Fruit fly (Drosophila melanogaster) whole organism, wandering third instar larva: ENCODE measurements around the gene PGAP2.
A peak's percentile ranks its signal among the peaks of the same experiment; 100 is the strongest.

ENCODE experiments used
- Abd-B ChIP-seq: fragments of >200 bp; optimal IDR thresholded peaks from 2 replicates; lab custom pipeline; 2017; ENCODE audit warnings: missing biosample characterization, missing genetic modification characterization
- CG32264 ChIP-seq: fragments of 200-800 bp; sonication (Bioruptor generic); optimal IDR thresholded peaks from 2 replicates; lab custom pipeline; 2016; ENCODE audit warnings: missing biosample characterization, missing genetic modification characterization
- CG9705 ChIP-seq: fragments of 200-800 bp; sonication (Bioruptor generic); optimal IDR thresholded peaks from 2 replicates; lab custom pipeline; 2018; ENCODE audit warnings: missing biosample characterization, mild to moderate bottlenecking, missing genetic modification characterization
- CrebA ChIP-seq: fragments of 200-800 bp; sonication (Bioruptor generic); optimal IDR thresholded peaks from 2 replicates; lab custom pipeline; 2016; ENCODE audit warnings: missing biosample characterization, mild to moderate bottlenecking, missing genetic modification characterization, borderline replicate concordance
- Dfd ChIP-seq: fragments of >200 bp; optimal IDR thresholded peaks from 2 replicates; lab custom pipeline; 2017; ENCODE audit warnings: missing biosample characterization, missing genetic modification characterization
- Dif ChIP-seq: fragments of 200-275, 200-300 bp; sonication (Bioruptor generic); optimal IDR thresholded peaks from 2 replicates; lab custom pipeline; 2018; ENCODE audit warnings: missing biosample characterization, missing genetic modification characterization; ENCODE audit not compliant: partially characterized antibody
- GATAd ChIP-seq: sonication (Bioruptor generic); optimal IDR thresholded peaks from 2 replicates; lab custom pipeline; 2016; ENCODE audit warnings: missing biosample characterization, missing genetic modification characterization
- HLH106 ChIP-seq: fragments of 200-800 bp; optimal IDR thresholded peaks from 3 replicates; lab custom pipeline; 2019; ENCODE audit warnings: missing biosample characterization, mild to moderate bottlenecking, missing genetic modification characterization, moderate library complexity
- Hnf4 ChIP-seq: fragments of 200-800 bp; sonication (Bioruptor generic); optimal IDR thresholded peaks from 2 replicates; lab custom pipeline; 2016; ENCODE audit warnings: missing biosample characterization, mild to moderate bottlenecking, missing genetic modification characterization
- Hr78 ChIP-seq: fragments of >200 bp; optimal IDR thresholded peaks from 2 replicates; lab custom pipeline; 2017; ENCODE audit warnings: missing biosample characterization, missing genetic modification characterization
- Hr83 ChIP-seq: fragments of 200-300 bp; sonication (Bioruptor generic); optimal IDR thresholded peaks from 2 replicates; lab custom pipeline; 2016; ENCODE audit warnings: missing biosample characterization, mild to moderate bottlenecking, missing genetic modification characterization, moderate library complexity; ENCODE audit not compliant: poor library complexity, severe bottlenecking
- Jra ChIP-seq: sonication (Bioruptor generic); optimal IDR thresholded peaks from 2 replicates; lab custom pipeline; 2016; ENCODE audit warnings: missing biosample characterization, missing genetic modification characterization
- Mio ChIP-seq: sonication (Bioruptor generic); optimal IDR thresholded peaks from 2 replicates; lab custom pipeline; 2016; ENCODE audit warnings: missing biosample characterization, missing genetic modification characterization
- Myc ChIP-seq: fragments of >200 bp; optimal IDR thresholded peaks from 2 replicates; lab custom pipeline; 2017
- N ChIP-seq: fragments of >200 bp; optimal IDR thresholded peaks from 2 replicates; lab custom pipeline; 2018; ENCODE audit warnings: missing biosample characterization, missing external identifiers, missing genetic modification characterization
- OdsH ChIP-seq: fragments of 200-800 bp; sonication (Bioruptor generic); optimal IDR thresholded peaks from 2 replicates; lab custom pipeline; 2016; ENCODE audit warnings: missing biosample characterization, mild to moderate bottlenecking, missing genetic modification characterization
- Rel ChIP-seq, 2 experiments: fragments of 200-800 bp; sonication (Bioruptor generic) in 1 of 2; optimal IDR thresholded peaks; 2 replicates in 1 of 2; 3 replicates in 1 of 2; lab custom pipeline; 2016 to 2019; ENCODE audit warnings: mild to moderate bottlenecking in 2 of 2, missing biosample characterization in 2 of 2, missing genetic modification characterization in 2 of 2, moderate library complexity in 1 of 2
- Sp1 ChIP-seq: fragments of 200-800 bp; sonication (Bioruptor generic); optimal IDR thresholded peaks from 3 replicates; lab custom pipeline; 2019; ENCODE audit warnings: missing biosample characterization, mild to moderate bottlenecking, missing genetic modification characterization, moderate library complexity
- Vsx2 ChIP-seq: fragments of 200-300, 225-300 bp; sonication (Bioruptor generic); optimal IDR thresholded peaks from 2 replicates; lab custom pipeline; 2018; ENCODE audit warnings: missing biosample characterization, missing genetic modification characterization; ENCODE audit not compliant: partially characterized antibody
- br ChIP-seq: fragments of 200-800 bp; sonication (Bioruptor generic); optimal IDR thresholded peaks from 2 replicates; lab custom pipeline; 2016; ENCODE audit warnings: missing biosample characterization, missing genetic modification characterization
- brk ChIP-seq: fragments of 200-800 bp; sonication (Bioruptor generic); optimal IDR thresholded peaks from 2 replicates; lab custom pipeline; 2016; ENCODE audit warnings: missing biosample characterization, mild to moderate bottlenecking, missing genetic modification characterization
- dl ChIP-seq, 2 experiments: fragments of 175-275, 200-275 bp in 1 of 2; fragments of 200-275 bp in 1 of 2; sonication (Bioruptor generic); optimal IDR thresholded peaks; lab custom pipeline; 2018; ENCODE audit warnings: mild to moderate bottlenecking in 2 of 2, missing biosample characterization in 2 of 2, missing genetic modification characterization in 2 of 2, moderate library complexity in 2 of 2; ENCODE audit not compliant: partially characterized antibody in 2 of 2, insufficient read depth in 1 of 2
- dmrt93B ChIP-seq: fragments of 200-800 bp; sonication (Bioruptor generic); optimal IDR thresholded peaks from 2 replicates; lab custom pipeline; 2018; ENCODE audit warnings: missing biosample characterization, mild to moderate bottlenecking, missing genetic modification characterization
- dsf ChIP-seq: sonication (Bioruptor generic); optimal IDR thresholded peaks from 2 replicates; lab custom pipeline; 2016; ENCODE audit warnings: missing biosample characterization, missing genetic modification characterization, borderline replicate concordance
- ey ChIP-seq: fragments of 200-800 bp; sonication (Bioruptor generic); optimal IDR thresholded peaks from 2 replicates; lab custom pipeline; 2016; ENCODE audit warnings: missing biosample characterization, missing genetic modification characterization
- foxo ChIP-seq, 2 experiments: fragments of 200-800 bp; sonication (Bioruptor generic); optimal IDR thresholded peaks; 2 replicates in 1 of 2; 3 replicates in 1 of 2; lab custom pipeline; 2016 to 2017; ENCODE audit warnings: missing biosample characterization in 2 of 2, missing genetic modification characterization in 2 of 2
- fru ChIP-seq: fragments of 200-800 bp; sonication (Bioruptor generic); optimal IDR thresholded peaks from 3 replicates; lab custom pipeline; 2016; ENCODE audit warnings: missing biosample characterization, mild to moderate bottlenecking, missing genetic modification characterization
- h ChIP-seq: fragments of 200-800 bp; sonication (Bioruptor generic); optimal IDR thresholded peaks from 3 replicates; lab custom pipeline; 2016; ENCODE audit warnings: missing biosample characterization, mild to moderate bottlenecking, missing genetic modification characterization
- jim ChIP-seq: fragments of 175-275, 200-325 bp; sonication (Bioruptor generic); optimal IDR thresholded peaks from 2 replicates; lab custom pipeline; 2016; ENCODE audit warnings: missing biosample characterization, mild to moderate bottlenecking, missing genetic modification characterization
- lola ChIP-seq: fragments of >200 bp; optimal IDR thresholded peaks from 2 replicates; lab custom pipeline; 2017; ENCODE audit warnings: missing biosample characterization, missing genetic modification characterization
- pan ChIP-seq: fragments of >200 bp; optimal IDR thresholded peaks from 2 replicates; lab custom pipeline; 2017
- psq ChIP-seq: fragments of 200-800 bp; sonication (Bioruptor generic); optimal IDR thresholded peaks from 3 replicates; lab custom pipeline; 2017; ENCODE audit warnings: missing biosample characterization, mild to moderate bottlenecking, missing genetic modification characterization, moderate library complexity
- rgr ChIP-seq: fragments of 200-800 bp; sonication (Bioruptor generic); optimal IDR thresholded peaks from 3 replicates; lab custom pipeline; 2016; ENCODE audit warnings: missing biosample characterization, mild to moderate bottlenecking, missing genetic modification characterization
- sage ChIP-seq: fragments of 200-800 bp; sonication (Bioruptor generic); optimal IDR thresholded peaks from 2 replicates; lab custom pipeline; 2016; ENCODE audit warnings: missing biosample characterization, mild to moderate bottlenecking, missing genetic modification characterization
- sv ChIP-seq: fragments of 200-800 bp; sonication (Bioruptor generic); optimal IDR thresholded peaks from 3 replicates; lab custom pipeline; 2016; ENCODE audit warnings: missing biosample characterization, missing genetic modification characterization
- tai ChIP-seq: sonication (Bioruptor generic); optimal IDR thresholded peaks from 2 replicates; lab custom pipeline; 2016; ENCODE audit warnings: missing biosample characterization, missing genetic modification characterization
- usp ChIP-seq: fragments of >200 bp; optimal IDR thresholded peaks from 2 replicates; lab custom pipeline; 2017; ENCODE audit warnings: missing biosample characterization, missing genetic modification characterization
- woc ChIP-seq: sonication (Bioruptor generic); optimal IDR thresholded peaks from 2 replicates; lab custom pipeline; 2016; ENCODE audit warnings: missing biosample characterization, mild to moderate bottlenecking, missing genetic modification characterization

PGAP2 gene

DNA sequence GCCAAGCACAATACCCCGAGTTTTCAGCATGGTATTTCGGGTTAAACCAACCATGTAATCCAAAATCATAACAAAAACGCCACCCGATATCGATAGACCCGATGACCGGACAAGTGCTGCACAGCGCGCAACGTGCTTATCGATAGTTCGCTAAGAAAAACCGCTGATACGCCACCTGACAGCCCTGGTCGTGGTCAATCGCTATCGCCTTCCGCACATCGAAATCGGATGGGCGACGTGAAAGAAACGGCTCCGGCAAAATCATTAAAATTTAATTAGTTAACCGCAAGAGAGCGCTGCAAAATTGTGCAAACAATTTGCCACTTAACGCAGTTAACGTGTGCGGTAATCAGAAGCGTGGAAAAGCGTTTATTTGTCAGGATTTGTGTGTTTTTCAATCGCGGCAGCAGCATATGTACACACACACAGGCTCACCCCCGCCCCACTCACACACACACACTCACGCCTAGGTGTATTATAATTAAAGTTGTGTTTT, 6.5 kb upstream of the PGAP2 start, which contains the start of the genes CG3862 and dock:
Gene CG3862, minus strand, starts transcription at position 94 of the 496 bp plus-strand sequence.
Gene dock, plus strand, starts transcription at position 202 of the 496 bp plus-strand sequence.
- TF ChIP-seq usp (GFP tag; lab: Kevin White, UChicago), result no peak
- no peak for TF ChIP-seq brk (GFP tag; lab: Kevin White, UChicago)
- TF ChIP-seq br (GFP tag; lab: Kevin White, UChicago), result peak; percentile 61
- no peak for TF ChIP-seq sage (GFP tag; lab: Kevin White, UChicago)
- TF ChIP-seq Hr83 (GFP tag; lab: Kevin White, UChicago), result peak; percentile 89
- TF ChIP-seq Hnf4 (GFP tag; lab: Kevin White, UChicago), result peak; percentile 59
- TF ChIP-seq Jra (GFP tag; lab: Kevin White, UChicago), result peak; percentile 32
- TF ChIP-seq rgr (GFP tag; lab: Kevin White, UChicago), result peak; percentile 59
- TF ChIP-seq psq (GFP tag; lab: Kevin White, UChicago), result no peak
- no peak for TF ChIP-seq dmrt93B (GFP tag; lab: Kevin White, UChicago)
- peak; percentile 55 for TF ChIP-seq Myc
- no peak for TF ChIP-seq Dfd
- peak; percentile 61 for TF ChIP-seq Sp1 (GFP tag; lab: Kevin White, UChicago)
- peak in 1 of 2 experiments; percentile 2 for TF ChIP-seq dl (GFP tag; optimal IDR thresholded peaks at IDR 0.05; lab: Kevin White, UChicago; ENCODE audit: insufficient read depth in 1 of 2, partially characterized antibody in 2 of 2)
- TF ChIP-seq Hr78 (GFP tag; lab: Kevin White, UChicago), result no peak
- TF ChIP-seq jim (GFP tag; lab: Kevin White, UChicago), result no peak
- no peak for TF ChIP-seq GATAd (GFP tag; lab: Kevin White, UChicago)
- no peak for TF ChIP-seq lola (GFP tag; lab: Kevin White, UChicago)
- peak; percentile 66 for TF ChIP-seq fru
- TF ChIP-seq ey (GFP tag; lab: Kevin White, UChicago), result peak; percentile 23
- peak; percentile 17 for TF ChIP-seq HLH106
- peak; percentile 18 for TF ChIP-seq N (GFP tag; lab: Kevin White, UChicago)
- no peak for TF ChIP-seq Mio (GFP tag; lab: Kevin White, UChicago)
- no peak for TF ChIP-seq CG32264 (GFP tag; lab: Kevin White, UChicago)
- no peak for TF ChIP-seq CrebA (GFP tag; lab: Kevin White, UChicago)
- no peak for TF ChIP-seq woc (GFP tag; lab: Kevin White, UChicago)
- TF ChIP-seq dsf, result no peak
- TF ChIP-seq OdsH (GFP tag; lab: Kevin White, UChicago), result peak; percentile 33
- no peak for TF ChIP-seq pan (lab: Kevin White, UChicago)
- peak in 1 of 2 experiments; percentile 73 for TF ChIP-seq foxo (GFP tag; optimal IDR thresholded peaks at IDR 0.05; lab: Kevin White, UChicago)
- TF ChIP-seq tai (GFP tag; lab: Kevin White, UChicago), result no peak
- no peak for TF ChIP-seq CG9705 (GFP tag; lab: Kevin White, UChicago)
- TF ChIP-seq Dif, result no peak
- TF ChIP-seq Rel (GFP tag; optimal IDR thresholded peaks at IDR 0.05; lab: Kevin White, UChicago), result no peak
- peak; percentile 61 for TF ChIP-seq Rel (tag; optimal IDR thresholded peaks at IDR 0.05; lab: Kevin White, UChicago)
- peak; percentile 50 for TF ChIP-seq h (GFP tag; lab: Kevin White, UChicago)
- no peak for TF ChIP-seq Vsx2 (GFP tag; lab: Kevin White, UChicago)
- no peak for TF ChIP-seq Abd-B (GFP tag; lab: Kevin White, UChicago)
- peak; percentile 2 for TF ChIP-seq sv (GFP tag; lab: Kevin White, UChicago)

DNA sequence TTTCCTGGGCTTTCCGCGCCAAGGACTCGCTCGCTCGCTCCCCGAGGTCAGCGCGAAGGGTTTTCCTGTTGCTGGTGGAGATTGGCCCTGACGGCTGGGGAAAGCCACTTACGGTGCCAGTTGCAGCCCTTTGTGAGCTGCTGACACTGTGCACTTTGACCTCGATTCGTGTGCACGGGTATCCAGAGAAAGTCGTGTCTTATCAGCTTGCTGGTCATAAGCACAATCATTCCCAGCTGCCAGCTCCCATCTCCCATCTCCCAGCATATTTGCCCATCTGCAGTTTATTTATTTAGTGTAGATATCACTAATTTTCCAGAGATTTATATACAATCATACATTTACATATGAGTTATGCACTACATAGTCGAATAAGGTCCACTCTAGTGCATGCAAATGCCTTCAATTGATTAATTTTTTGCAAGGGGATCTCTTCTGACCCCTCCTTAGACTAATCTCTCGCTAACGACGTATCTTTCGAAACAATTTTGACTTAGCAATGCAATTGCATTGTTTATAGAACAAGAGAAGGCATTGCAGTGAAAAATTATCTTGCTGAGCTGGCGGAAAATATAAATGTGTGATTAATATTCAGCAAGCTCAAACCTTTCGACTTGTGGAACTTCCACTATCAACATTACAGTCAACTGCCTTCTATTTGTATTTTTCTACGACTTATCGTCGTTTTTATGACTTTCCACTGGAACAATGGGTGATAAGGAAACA, 2.8 kb upstream of the PGAP2 start:
- no peak for TF ChIP-seq dl (GFP tag; optimal IDR thresholded peaks at IDR 0.05; lab: Kevin White, UChicago; ENCODE audit: insufficient read depth in 1 of 2, partially characterized antibody in 2 of 2)
- peak; percentile 13 for TF ChIP-seq fru
- no peak for TF ChIP-seq usp (GFP tag; lab: Kevin White, UChicago)
- no peak for TF ChIP-seq Rel (GFP tag; optimal IDR thresholded peaks at IDR 0.05; lab: Kevin White, UChicago)
- no peak for TF ChIP-seq Rel (tag; optimal IDR thresholded peaks at IDR 0.05; lab: Kevin White, UChicago)
- no peak for TF ChIP-seq OdsH (GFP tag; lab: Kevin White, UChicago)
- TF ChIP-seq GATAd (GFP tag; lab: Kevin White, UChicago), result no peak
- no peak for TF ChIP-seq CrebA (GFP tag; lab: Kevin White, UChicago)
- no peak for TF ChIP-seq jim (GFP tag; lab: Kevin White, UChicago)
